Worm (Caenorhabditis elegans): ENCODE results near the gene flp-11.

flp-11 gene

ce11 chrX:4660268-4660880, 17.6 kb downstream of the flp-11 start, which contains the start of gene nhr-45:
TSS of gene nhr-45 (minus strand) at chrX:4660318.
- no peak for TF ChIP-seq unc-39 (tag; optimal IDR thresholded peaks at IDR 0.05)
- no peak for TF ChIP-seq pha-4 (tag; optimal IDR thresholded peaks at IDR 0.05)
- TF ChIP-seq snpc-4 (tag; optimal IDR thresholded peaks at IDR 0.05) = no peak
- TF ChIP-seq elt-1 (tag; optimal IDR thresholded peaks at IDR 0.05; ENCODE audit: borderline replicate concordance, insufficient read depth) = no peak
- TF ChIP-seq zip-8 (tag; optimal IDR thresholded peaks at IDR 0.05) = no peak
- no peak for TF ChIP-seq lin-32 (GFP tag; optimal IDR thresholded peaks at IDR 0.05)
- TF ChIP-seq nhr-28 (tag; optimal IDR thresholded peaks at IDR 0.05) = no peak
- TF ChIP-seq sptf-1 (tag; optimal IDR thresholded peaks at IDR 0.05) = no peak
- no peak for TF ChIP-seq flh-1 (GFP tag; optimal IDR thresholded peaks at IDR 0.05)
- no peak for TF ChIP-seq unc-62 (GFP tag; optimal IDR thresholded peaks at IDR 0.05)
- no peak for TF ChIP-seq drap-1 (GFP tag; optimal IDR thresholded peaks at IDR 0.05)
- no peak for TF ChIP-seq bed-3 (GFP tag; optimal IDR thresholded peaks at IDR 0.05)
- TF ChIP-seq nhr-12 (tag; optimal IDR thresholded peaks at IDR 0.05) = no peak
- TF ChIP-seq ceh-83 (GFP tag; optimal IDR thresholded peaks at IDR 0.05) = no peak
- TF ChIP-seq nhr-237 (tag; optimal IDR thresholded peaks at IDR 0.05) = no peak

DNA sequence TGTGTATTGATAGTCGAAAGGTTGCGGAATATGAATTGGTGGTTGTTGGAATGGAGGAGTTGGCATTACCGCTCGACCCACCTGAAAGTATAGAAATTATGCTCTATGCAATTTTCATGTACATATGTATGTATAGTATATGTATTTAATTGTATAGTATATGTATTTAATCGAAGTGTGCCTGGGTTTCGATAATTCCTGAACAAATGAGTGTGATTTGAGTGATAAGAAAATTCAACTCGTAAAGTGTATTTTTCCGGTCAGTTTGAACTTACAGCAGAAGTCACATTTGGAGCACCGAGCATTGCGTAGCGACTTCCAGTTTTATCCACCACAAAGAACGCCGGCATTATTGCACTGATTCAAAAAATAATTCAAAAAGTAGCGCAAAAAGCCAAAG, 19.2 kb downstream of the flp-11 start:
- TF ChIP-seq lin-32 (GFP tag; optimal IDR thresholded peaks at IDR 0.05) (no peak), flh-1 (GFP tag; optimal IDR thresholded peaks at IDR 0.05) (no peak), ces-1 (GFP tag; optimal IDR thresholded peaks at IDR 0.05) (no peak), ztf-11 (tag; optimal IDR thresholded peaks at IDR 0.05) (no peak), unc-120 (tag; optimal IDR thresholded peaks at IDR 0.05; ENCODE audit: poor library complexity, severe bottlenecking) (no peak)

DNA sequence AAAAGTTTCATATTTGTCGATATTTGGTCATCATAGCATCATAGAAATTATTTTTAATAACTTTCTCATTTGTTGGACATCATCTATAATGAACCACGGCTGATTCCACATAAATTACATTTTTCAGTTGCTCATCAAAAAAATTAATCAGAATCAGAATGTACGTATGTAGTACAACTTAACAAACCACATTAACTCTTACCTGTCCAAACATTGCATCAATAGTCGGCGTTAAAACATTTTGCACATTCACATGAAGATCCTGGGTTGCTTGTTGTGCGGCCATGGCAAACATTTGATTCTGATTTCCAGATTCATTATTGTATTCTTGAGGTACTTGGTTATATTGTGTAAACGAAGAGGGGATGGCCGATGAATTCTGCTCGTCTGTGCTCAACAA, 19.6 kb downstream of the flp-11 start:
- TF ChIP-seq bed-3 (GFP tag; optimal IDR thresholded peaks at IDR 0.05) (no peak), ceh-43 (GFP tag; optimal IDR thresholded peaks at IDR 0.05) (no peak)

DNA sequence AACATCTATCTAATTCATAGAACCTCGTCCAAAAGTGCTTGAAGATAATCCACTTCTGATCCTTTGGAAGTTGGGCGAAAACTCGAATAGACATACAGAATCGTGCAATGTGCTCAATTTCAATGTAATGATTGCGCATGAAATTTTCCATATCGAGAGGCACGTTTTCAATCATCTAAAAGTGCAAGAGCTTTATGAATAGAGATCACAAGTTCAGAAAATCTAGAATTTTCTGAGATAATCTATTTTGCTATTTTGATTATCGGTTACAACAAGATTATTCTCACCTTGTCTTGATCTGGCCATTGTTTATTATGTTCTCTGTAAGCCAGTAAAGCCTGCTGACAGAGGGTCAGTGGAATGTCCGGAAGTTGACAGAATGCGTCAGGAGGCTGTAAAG, 20.4 kb downstream of the flp-11 start:
- TF ChIP-seq mep-1 (tag; optimal IDR thresholded peaks at IDR 0.05) = no peak
- TF ChIP-seq sem-2 (GFP tag; optimal IDR thresholded peaks at IDR 0.05) = no peak
- TF ChIP-seq ces-1 (GFP tag; optimal IDR thresholded peaks at IDR 0.05) = no peak
- no peak for TF ChIP-seq zip-8 (tag; optimal IDR thresholded peaks at IDR 0.05)
- no peak for TF ChIP-seq pha-4 (tag; optimal IDR thresholded peaks at IDR 0.05)
- TF ChIP-seq ham-2 (GFP tag; optimal IDR thresholded peaks at IDR 0.05) = no peak
- TF ChIP-seq blmp-1 (tag; optimal IDR thresholded peaks at IDR 0.05) = no peak
- no peak for TF ChIP-seq drap-1 (GFP tag; optimal IDR thresholded peaks at IDR 0.05)
- no peak for TF ChIP-seq elt-3 (tag; optimal IDR thresholded peaks at IDR 0.05)
- TF ChIP-seq mls-2 (tag; optimal IDR thresholded peaks at IDR 0.05) = no peak
- no peak for TF ChIP-seq mab-5 (tag; optimal IDR thresholded peaks at IDR 0.05)
- TF ChIP-seq snpc-4 (tag; optimal IDR thresholded peaks at IDR 0.05) = no peak
- no peak for TF ChIP-seq nhr-237 (tag; optimal IDR thresholded peaks at IDR 0.05)
- TF ChIP-seq unc-62 (GFP tag; optimal IDR thresholded peaks at IDR 0.05) = no peak
- no peak for TF ChIP-seq flh-1 (GFP tag; optimal IDR thresholded peaks at IDR 0.05)

ce11 chrX:4654057-4654456, 23.9 kb downstream of the flp-11 start, which contains the start of gene ceh-1:
TSS of gene ceh-1 (minus strand) at chrX:4654157.
- TF ChIP-seq snpc-4 (tag; optimal IDR thresholded peaks at IDR 0.05) = no peak
- no peak for TF ChIP-seq hlh-1 (tag; optimal IDR thresholded peaks at IDR 0.05)
- no peak for TF ChIP-seq lsy-2 (tag; optimal IDR thresholded peaks at IDR 0.05)
- no peak for TF ChIP-seq ces-1 (GFP tag; optimal IDR thresholded peaks at IDR 0.05)
- TF ChIP-seq ztf-11 (tag; optimal IDR thresholded peaks at IDR 0.05) = no peak
- TF ChIP-seq ceh-39 (tag; optimal IDR thresholded peaks at IDR 0.05) = no peak
- no peak for TF ChIP-seq flh-1 (GFP tag; optimal IDR thresholded peaks at IDR 0.05)
- TF ChIP-seq elt-3 (tag; optimal IDR thresholded peaks at IDR 0.05) = no peak
- no peak for TF ChIP-seq nhr-2 (tag; optimal IDR thresholded peaks at IDR 0.05)
- TF ChIP-seq pha-4 (tag; optimal IDR thresholded peaks at IDR 0.05) = no peak
- no peak for TF ChIP-seq drap-1 (GFP tag; optimal IDR thresholded peaks at IDR 0.05)
- no peak for TF ChIP-seq unc-120 (tag; optimal IDR thresholded peaks at IDR 0.05; ENCODE audit: poor library complexity, severe bottlenecking)
- TF ChIP-seq bed-3 (GFP tag; optimal IDR thresholded peaks at IDR 0.05) = no peak
- TF ChIP-seq lin-13 (tag; optimal IDR thresholded peaks at IDR 0.05) = no peak

All from whole organism, mixed stage, embryonic.